Worm (Caenorhabditis elegans) whole organism, young adult: ENCODE measurements around the gene C50C3.5.

Experiments
- F22D6.2 ChIP-seq: sonication (generic microtip); optimal IDR thresholded peaks from 2 replicates; lab custom pipeline; 2016; ENCODE audit warnings: mild to moderate bottlenecking, missing genetic modification characterization, missing compliant biosample characterization
- F39B2.1 ChIP-seq: fragments of 200-800 bp; sonication (Bioruptor generic); IDR thresholded peaks from 2 replicates; pipeline ENCODE4 v1.3.6; 2022; ENCODE audit warnings: missing genetic modification reagents, missing genetic modification characterization, missing compliant biosample characterization
- F57C9.4 ChIP-seq: sonication (generic microtip); optimal IDR thresholded peaks from 2 replicates; lab custom pipeline; 2017; ENCODE audit warnings: mild to moderate bottlenecking, missing genetic modification characterization, missing compliant biosample characterization
- Y53F4B.3 ChIP-seq: fragments of 200-800 bp; sonication (Bioruptor generic); IDR thresholded peaks from 2 replicates; pipeline ENCODE4 v1.3.6; 2022; ENCODE audit warnings: missing genetic modification reagents, missing genetic modification characterization, missing compliant biosample characterization
- Y53G8AR.9 ChIP-seq: fragments of 200-800 bp; sonication (Bioruptor generic); conservative IDR thresholded peaks from 2 replicates; pipeline ENCODE4 v1.3.6; 2022; ENCODE audit warnings: missing genetic modification reagents, missing genetic modification characterization, missing compliant biosample characterization
- Y56A3A.18 ChIP-seq: fragments of 200-800 bp; sonication (Bioruptor generic); IDR thresholded peaks from 2 replicates; pipeline ENCODE4 v1.3.6; 2022; ENCODE audit warnings: missing genetic modification reagents, missing genetic modification characterization, missing compliant biosample characterization
- Y67H2A.10 ChIP-seq: fragments of 200-800 bp; sonication (Bioruptor generic); conservative IDR thresholded peaks from 2 replicates; pipeline ENCODE4 v1.3.6; 2022; ENCODE audit warnings: missing genetic modification reagents, missing genetic modification characterization, missing compliant biosample characterization
- ZK185.1 ChIP-seq: sonication (generic microtip); optimal IDR thresholded peaks from 2 replicates; lab custom pipeline; 2016; ENCODE audit warnings: mild to moderate bottlenecking, missing genetic modification characterization, missing compliant biosample characterization; ENCODE audit not compliant: poor library complexity, severe bottlenecking
- athp-1 ChIP-seq: sonication (generic microtip); optimal IDR thresholded peaks from 2 replicates; lab custom pipeline; 2017; ENCODE audit warnings: mild to moderate bottlenecking, missing genetic modification characterization, missing compliant biosample characterization
- attf-3 ChIP-seq: fragments of 200-800 bp; sonication (Bioruptor generic); conservative IDR thresholded peaks from 2 replicates; pipeline ENCODE4 v1.3.6; 2022; ENCODE audit warnings: missing genetic modification reagents, missing genetic modification characterization, missing compliant biosample characterization
- attf-5 ChIP-seq: fragments of 200-800 bp; sonication (Bioruptor generic); optimal IDR thresholded peaks from 2 replicates; lab custom pipeline; 2018; ENCODE audit warnings: mild to moderate bottlenecking, missing genetic modification characterization, missing compliant biosample characterization
- ceh-27 ChIP-seq: fragments of 200-800 bp; sonication (Bioruptor generic); optimal IDR thresholded peaks from 2 replicates; lab custom pipeline; 2018; ENCODE audit warnings: mild to moderate bottlenecking, missing genetic modification characterization, moderate library complexity, missing compliant biosample characterization
- dox-1 ChIP-seq: fragments of 200-800 bp; sonication (Bioruptor generic); IDR thresholded peaks from 2 replicates; pipeline ENCODE4 v1.3.6; 2022; ENCODE audit warnings: missing genetic modification reagents, missing genetic modification characterization, missing compliant biosample characterization
- dpl-1 ChIP-seq: fragments of 150-350 bp; optimal IDR thresholded peaks from 2 replicates; lab custom pipeline; 2014; ENCODE audit warnings: missing biosample characterization, missing genetic modification reagents, missing genetic modification characterization
- egl-18 ChIP-seq: fragments of 200-800 bp; sonication (Bioruptor generic); IDR thresholded peaks from 2 replicates; pipeline ENCODE4 v1.3.6; 2022; ENCODE audit warnings: missing genetic modification reagents, missing genetic modification characterization, missing compliant biosample characterization
- egrh-3 ChIP-seq: fragments of 200-800 bp; sonication (Bioruptor generic); IDR thresholded peaks from 2 replicates; pipeline ENCODE4 v1.3.6; 2022; ENCODE audit warnings: missing genetic modification reagents, missing genetic modification characterization, missing compliant biosample characterization
- gei-17 ChIP-seq: fragments of 200-800 bp; sonication (Bioruptor generic); optimal IDR thresholded peaks from 2 replicates; lab custom pipeline; 2018; ENCODE audit warnings: mild to moderate bottlenecking, missing genetic modification characterization, missing compliant biosample characterization
- hlh-26 ChIP-seq: fragments of 200-800 bp; sonication (Bioruptor generic); conservative IDR thresholded peaks from 2 replicates; pipeline ENCODE4 v1.3.6; 2022; ENCODE audit warnings: missing genetic modification reagents, missing genetic modification characterization, missing compliant biosample characterization
- let-607 ChIP-seq, 2 experiments: fragments of 200-800 bp in 1 of 2; sonication (Bioruptor generic) in 1 of 2; sonication (generic microtip) in 1 of 2; optimal IDR thresholded peaks; 2 replicates each; lab custom pipeline; 2016 to 2018; ENCODE audit warnings: mild to moderate bottlenecking in 2 of 2, missing compliant biosample characterization in 2 of 2, missing genetic modification characterization in 2 of 2, moderate library complexity in 2 of 2, missing genotype in 1 of 2
- lin-26 ChIP-seq: fragments of 200-800 bp; sonication (Bioruptor generic); IDR thresholded peaks from 2 replicates; pipeline ENCODE4 v1.3.6; 2022; ENCODE audit warnings: missing genetic modification reagents, missing genetic modification characterization, missing compliant biosample characterization
- lsl-1 ChIP-seq: fragments of 200-800 bp; sonication (Bioruptor generic); optimal IDR thresholded peaks from 2 replicates; lab custom pipeline; 2018; ENCODE audit warnings: mild to moderate bottlenecking, missing genetic modification characterization, moderate library complexity, missing compliant biosample characterization
- madf-10 ChIP-seq: sonication (generic microtip); optimal IDR thresholded peaks from 2 replicates; lab custom pipeline; 2016; ENCODE audit warnings: mild to moderate bottlenecking, missing genetic modification characterization, missing compliant biosample characterization
- madf-3 ChIP-seq: fragments of 200-800 bp; sonication (Bioruptor generic); IDR thresholded peaks from 2 replicates; pipeline ENCODE4 v1.3.6; 2022; ENCODE audit warnings: missing genetic modification reagents, missing genetic modification characterization, missing compliant biosample characterization
- nfyb-1 ChIP-seq: fragments of 200-800 bp; sonication (Bioruptor generic); IDR thresholded peaks from 2 replicates; pipeline ENCODE4 v1.3.6; 2022; ENCODE audit warnings: missing genetic modification reagents, missing genetic modification characterization, missing compliant biosample characterization
- nhr-80 ChIP-seq: sonication (generic microtip); optimal IDR thresholded peaks from 2 replicates; lab custom pipeline; 2016; ENCODE audit warnings: missing genetic modification characterization, missing compliant biosample characterization
- repo-1 ChIP-seq: sonication (generic microtip); optimal IDR thresholded peaks from 2 replicates; lab custom pipeline; 2017; ENCODE audit warnings: mild to moderate bottlenecking, missing genetic modification characterization, missing compliant biosample characterization
- rpc-1 ChIP-seq, 2 experiments: fragments of 150-350 bp in 1 of 2; sonication (generic microtip) in 1 of 2; optimal IDR thresholded peaks; 2 replicates each; lab custom pipeline; 2014 to 2018; ENCODE audit warnings: missing biosample characterization in 1 of 2, missing genetic modification characterization in 1 of 2, missing genetic modification reagents in 1 of 2, missing genotype in 1 of 2
- sea-2 ChIP-seq: fragments of 200-800 bp; sonication (Bioruptor generic); IDR thresholded peaks from 2 replicates; pipeline ENCODE4 v1.3.6; 2022; ENCODE audit warnings: missing genetic modification characterization, missing compliant biosample characterization
- zfh-2 ChIP-seq: fragments of 200-800 bp; sonication (Bioruptor generic); conservative IDR thresholded peaks from 2 replicates; pipeline ENCODE4 v1.3.6; 2022; ENCODE audit warnings: missing genetic modification reagents, missing genetic modification characterization, missing compliant biosample characterization
- ztf-26 ChIP-seq: sonication (generic microtip); optimal IDR thresholded peaks from 2 replicates; lab custom pipeline; 2017; ENCODE audit warnings: missing genetic modification characterization, missing compliant biosample characterization
- ztf-6 ChIP-seq: fragments of 200-800 bp; sonication (Bioruptor generic); IDR thresholded peaks from 2 replicates; pipeline ENCODE4 v1.3.6; 2022; ENCODE audit warnings: missing genetic modification reagents, missing genetic modification characterization, missing compliant biosample characterization

Gene C50C3.5

DNA sequence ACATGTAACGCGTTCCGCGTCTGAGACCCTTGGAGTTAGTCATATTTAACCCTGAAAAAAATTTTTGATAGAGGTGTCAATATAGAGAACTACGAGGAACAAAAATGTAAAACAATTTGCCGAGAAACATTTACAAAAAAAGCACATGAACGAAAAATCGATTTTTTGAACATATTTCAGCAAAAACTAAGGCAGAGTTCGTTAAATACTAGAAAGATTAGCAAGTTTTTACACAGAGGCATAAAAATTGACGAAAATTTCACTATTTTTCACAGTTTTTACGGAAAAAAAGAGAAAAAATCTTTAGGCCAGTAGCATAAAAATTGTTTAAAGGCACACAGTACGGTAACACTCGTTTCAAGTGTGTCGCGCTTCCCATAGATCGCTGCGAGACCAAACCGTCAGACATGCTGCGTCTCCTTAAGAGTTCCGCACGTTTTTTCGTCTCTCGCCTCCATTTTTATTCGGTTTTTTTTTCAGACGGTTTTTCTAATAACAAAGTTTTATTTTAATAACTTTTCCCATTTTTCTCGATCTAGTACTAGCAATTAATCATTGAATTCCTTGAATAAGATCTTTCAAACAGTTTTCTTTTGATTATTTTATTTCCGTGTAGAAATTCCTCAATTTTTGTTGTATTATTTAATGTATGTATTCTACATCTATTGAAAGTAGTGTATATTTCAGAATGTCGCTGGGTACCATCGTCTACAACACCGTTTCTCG, 48.7 kb upstream of the C50C3.5 start, which contains the start of the genes rpl-21 and C14B9.10 (continued):
- peak; percentile 74 for TF ChIP-seq nfyb-1 (GFP tag; lab: Robert Waterston, UW)

DNA sequence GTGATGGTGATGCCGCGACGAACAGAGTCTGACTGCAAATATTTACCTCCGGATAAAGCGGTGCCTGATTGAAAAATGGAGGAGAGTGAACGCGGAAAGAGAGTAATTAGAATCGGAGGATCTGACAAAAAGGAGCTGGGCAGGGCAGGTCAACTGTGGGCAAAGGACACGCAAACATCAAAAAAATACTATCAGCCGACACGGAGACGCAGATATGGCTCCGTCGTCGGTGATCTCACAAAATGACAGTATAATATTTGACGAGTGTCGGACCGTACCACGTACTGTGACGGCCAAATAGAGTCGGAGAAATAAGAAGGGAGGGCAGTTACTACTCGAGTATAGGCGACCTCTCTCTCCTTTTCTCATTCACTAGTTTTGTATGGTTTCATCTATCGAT, 46.5 kb upstream of the C50C3.5 start:
- no peak for TF ChIP-seq Y53F4B.3 (GFP tag; lab: Robert Waterston, UW)
- peak; percentile 39; the same call in 1 of the 2 replicates for TF ChIP-seq nfyb-1 (GFP tag; lab: Robert Waterston, UW)
- TF ChIP-seq zfh-2 = 0 out of 2 replicates have a peak, but pooled peaks have one; percentile 9
- TF ChIP-seq lsl-1 (GFP tag; lab: Kevin White, UChicago) = no peak
- TF ChIP-seq F39B2.1 (GFP tag; lab: Robert Waterston, UW) = no peak
- TF ChIP-seq Y56A3A.18 (GFP tag; lab: Robert Waterston, UW) = no peak
- no peak for TF ChIP-seq ceh-27 (GFP tag; lab: Kevin White, UChicago)

DNA sequence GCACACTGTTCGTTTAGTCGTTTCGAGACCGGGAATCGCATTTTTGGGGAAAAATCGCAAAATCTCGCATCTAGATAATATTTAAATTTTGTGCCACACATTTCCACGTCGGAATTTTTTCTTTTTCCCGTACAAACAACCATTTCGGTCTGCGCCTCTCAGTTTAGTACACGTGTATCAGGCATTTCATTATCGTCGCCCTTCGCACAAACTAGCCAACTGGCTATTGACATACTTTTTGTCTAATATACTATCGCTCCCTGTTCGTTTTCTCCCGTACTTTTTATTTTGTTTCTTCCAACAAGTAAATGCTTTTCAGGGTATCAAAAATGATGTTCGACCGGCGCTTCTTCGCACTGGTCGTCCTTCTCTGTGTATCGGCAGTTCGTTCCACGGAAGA, 45.7 kb upstream of the C50C3.5 start, which contains the start of gene C14B9.2:
TSS of gene C14B9.2 (plus strand) at position 320 of the 400 bp plus-strand sequence.
- TF ChIP-seq dox-1 (GFP tag; lab: Robert Waterston, UW) (0 out of 2 replicates have a peak, but pooled peaks have one; percentile 34), nhr-80 (tag; lab: Kevin White, UChicago) (peak; percentile 55), attf-3 (GFP tag; lab: Robert Waterston, UW) (no peak), attf-5 (GFP tag; lab: Kevin White, UChicago) (peak; percentile 24), rpc-1 (optimal IDR thresholded peaks at IDR 0.05; lab: Kevin White, UChicago) (no peak), rpc-1 (tag; optimal IDR thresholded peaks at IDR 0.05; lab: Kevin White, UChicago) (no peak), let-607 (tag; optimal IDR thresholded peaks at IDR 0.05; lab: Kevin White, UChicago) (peak; percentile 59 to 88)

DNA sequence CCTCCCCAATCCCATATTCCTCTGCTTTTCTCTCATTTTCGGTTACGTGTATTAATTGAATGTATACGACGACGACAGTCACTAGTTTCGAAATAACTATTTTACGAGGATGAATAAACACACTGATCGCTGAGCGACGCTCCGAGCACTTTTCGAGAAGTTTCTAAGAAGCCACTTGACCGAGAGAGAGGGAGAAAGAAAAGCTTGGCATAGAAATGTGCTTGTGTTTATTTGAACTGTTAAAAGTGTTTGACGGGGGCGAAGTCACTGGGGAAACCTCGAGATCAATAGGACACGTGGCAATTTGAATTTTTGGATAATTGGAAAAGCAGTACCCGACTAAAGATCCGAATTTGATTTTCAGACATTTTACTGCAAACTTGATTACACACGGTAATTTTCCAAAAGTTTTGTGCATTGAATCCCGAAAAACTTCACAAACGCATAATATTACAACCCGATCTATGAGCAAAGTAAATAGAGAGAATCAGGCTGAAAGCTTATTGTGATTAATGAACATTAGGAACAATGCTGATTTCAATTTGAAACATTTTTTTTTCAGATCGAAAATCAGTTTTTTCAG, 42.4 kb upstream of the C50C3.5 start:
- TF ChIP-seq attf-5 (GFP tag; lab: Kevin White, UChicago) = no peak
- no peak for TF ChIP-seq egrh-3 (GFP tag; lab: Robert Waterston, UW)
- no peak for TF ChIP-seq F57C9.4 (tag; lab: Kevin White, UChicago)
- no peak for TF ChIP-seq egl-18
- TF ChIP-seq hlh-26 = no peak
- TF ChIP-seq ztf-6 = no peak
- TF ChIP-seq dpl-1 (GFP tag; lab: Kevin White, UChicago) = no peak
- no peak for TF ChIP-seq gei-17
- no peak for TF ChIP-seq Y53G8AR.9
- no peak for TF ChIP-seq lin-26 (GFP tag; lab: Robert Waterston, UW)

DNA sequence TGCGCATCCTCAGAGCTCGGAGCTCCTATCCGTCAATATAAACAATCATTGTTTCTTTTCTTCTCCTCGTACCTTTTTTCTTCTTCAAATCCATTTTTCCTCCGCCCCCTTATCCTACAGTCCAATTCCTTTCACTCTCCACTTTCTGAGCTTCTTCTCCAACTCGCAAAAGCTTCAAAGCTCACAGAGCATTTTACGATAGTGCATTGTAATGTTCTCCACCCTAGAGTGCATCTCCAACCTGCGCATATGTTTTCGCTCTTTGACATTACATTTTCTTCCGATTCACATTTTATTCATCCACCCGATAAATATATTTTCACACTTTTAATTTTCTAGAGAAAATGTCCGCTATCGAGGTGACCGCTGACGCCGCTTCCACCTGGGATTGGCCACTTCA, 41.2 kb upstream of the C50C3.5 start, which contains the start of gene hsp-12.2:
TSS of gene hsp-12.2 (plus strand) at position 301 of the 400 bp plus-strand sequence.
- TF ChIP-seq ZK185.1 (tag; lab: Kevin White, UChicago) (no peak), madf-10 (tag; lab: Kevin White, UChicago) (no peak), athp-1 (no peak), Y67H2A.10 (no peak), repo-1 (tag; lab: Kevin White, UChicago) (no peak), sea-2 (GFP tag; lab: Robert Waterston, UW) (no peak), ztf-26 (tag; lab: Kevin White, UChicago) (no peak), madf-3 (GFP tag; lab: Robert Waterston, UW) (no peak), F22D6.2 (tag; lab: Kevin White, UChicago) (no peak)
